Worm (Caenorhabditis elegans) whole organism, midembryonic: Measurements from ENCODE around the gene srj-52.

Experiments
- T22C8.4 ChIP-seq: fragments of 200-800 bp; sonication (Bioruptor generic); IDR thresholded peaks from 2 replicates; pipeline ENCODE4 v1.3.6; 2022; ENCODE audit warnings: missing genetic modification characterization, missing compliant biosample characterization
- cog-1 ChIP-seq: sonication (generic microtip); optimal IDR thresholded peaks from 2 replicates; lab custom pipeline; 2016; ENCODE audit warnings: missing genetic modification characterization, missing compliant biosample characterization
- flt-1 ChIP-seq: fragments of 200-800 bp; sonication (Bioruptor generic); IDR thresholded peaks from 2 replicates; pipeline ENCODE4 v1.3.6; 2022; ENCODE audit warnings: missing genetic modification characterization, missing compliant biosample characterization
- klf-2 ChIP-seq: fragments of 200-800 bp; sonication (Bioruptor generic); conservative IDR thresholded peaks from 2 replicates; pipeline ENCODE4 v1.3.6; 2022; ENCODE audit warnings: missing genetic modification reagents, missing genetic modification characterization, missing compliant biosample characterization
- med-1 ChIP-seq: sonication (generic microtip); optimal IDR thresholded peaks from 2 replicates; lab custom pipeline; 2017; ENCODE audit warnings: missing genetic modification characterization, mild to moderate bottlenecking, missing compliant biosample characterization, antibody characterized with exemption, missing genetic modification reagents; ENCODE audit not compliant: insufficient read depth
- ref-1 ChIP-seq: fragments of 200-800 bp; sonication (Bioruptor generic); conservative IDR thresholded peaks from 2 replicates; pipeline ENCODE4 v1.3.6; 2022; ENCODE audit warnings: missing genetic modification reagents, missing genetic modification characterization, missing compliant biosample characterization
- tab-1 ChIP-seq: fragments of 200-800 bp; sonication (Bioruptor generic); IDR thresholded peaks from 2 replicates; pipeline ENCODE4 v1.3.6; 2022; ENCODE audit warnings: missing genetic modification characterization, missing compliant biosample characterization
- ztf-23 ChIP-seq: fragments of 200-800 bp; sonication (Bioruptor generic); IDR thresholded peaks from 2 replicates; pipeline ENCODE4 v1.3.6; 2022; ENCODE audit warnings: missing genetic modification reagents, missing genetic modification characterization, missing compliant biosample characterization
- ztf-29 ChIP-seq: fragments of 200-800 bp; sonication (Bioruptor generic); IDR thresholded peaks from 2 replicates; pipeline ENCODE4 v1.3.6; 2022; ENCODE audit warnings: missing genetic modification reagents, missing genetic modification characterization, missing compliant biosample characterization

Gene srj-52

ce11 chrV:727484-728351 is 31.9 kb upstream of the srj-52 start, which contains the start of the genes icl-1 and srh-2:
icl-1 (minus strand) TSS chrV:728004.
srh-2 (plus strand) TSS chrV:728301.
- no peak for TF ChIP-seq ztf-23 (GFP tag; lab: Robert Waterston, UW)
- no peak for TF ChIP-seq ref-1
- TF ChIP-seq flt-1: no peak
- TF ChIP-seq med-1 (GFP tag; lab: Kevin White, UChicago): no peak
- no peak for TF ChIP-seq tab-1 (GFP tag; lab: Robert Waterston, UW)

DNA sequence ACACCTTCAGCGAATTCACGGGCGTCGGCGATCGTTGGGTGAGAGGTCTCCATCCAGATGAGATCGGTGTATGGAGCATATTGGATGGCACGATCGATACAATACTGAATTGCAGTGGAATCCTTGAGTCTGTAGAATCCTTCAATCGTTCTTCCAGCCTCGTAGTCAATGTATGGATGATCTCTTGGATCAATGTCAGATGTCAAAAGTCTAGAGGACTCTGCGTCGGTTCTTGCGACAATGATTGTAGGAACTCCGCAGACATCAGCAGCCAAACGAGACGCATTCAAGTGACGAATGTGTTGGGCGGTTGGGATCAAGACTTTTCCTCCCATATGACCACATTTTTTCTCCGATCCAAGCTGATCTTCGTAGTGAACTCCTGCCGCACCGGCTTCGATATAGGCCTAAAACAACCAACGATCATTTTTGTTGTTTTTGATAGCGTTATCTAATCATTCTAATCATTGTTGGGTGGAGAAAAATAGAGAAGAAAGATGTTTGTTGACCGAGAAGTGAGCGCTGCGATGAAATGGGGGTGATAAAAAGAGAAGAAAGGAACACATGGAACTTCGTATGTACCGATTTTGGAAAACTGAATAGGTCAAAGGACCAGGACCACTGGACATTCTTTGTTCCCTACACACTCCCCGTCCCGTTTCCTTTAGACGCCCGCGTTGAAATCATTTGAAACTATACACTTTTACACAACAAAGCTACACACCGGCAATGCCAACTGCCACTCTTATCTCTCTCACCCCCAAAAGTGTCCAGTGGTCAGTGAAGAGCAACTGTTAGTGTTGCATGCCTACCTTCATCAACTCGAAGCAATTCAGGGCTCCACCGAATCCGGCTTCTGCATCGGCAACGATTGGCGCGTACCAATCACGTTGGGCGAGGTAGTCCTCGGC is 31.0 kb upstream of the srj-52 start:
- TF ChIP-seq ref-1 (no peak), klf-2 (GFP tag; lab: Robert Waterston, UW) (no peak), flt-1 (no peak), tab-1 (GFP tag; lab: Robert Waterston, UW) (no peak), med-1 (GFP tag; lab: Kevin White, UChicago) (no peak), cog-1 (no peak), ztf-29 (GFP tag; lab: Robert Waterston, UW) (no peak), T22C8.4 (GFP tag; lab: Robert Waterston, UW) (no peak), ztf-23 (GFP tag; lab: Robert Waterston, UW) (no peak)

DNA sequence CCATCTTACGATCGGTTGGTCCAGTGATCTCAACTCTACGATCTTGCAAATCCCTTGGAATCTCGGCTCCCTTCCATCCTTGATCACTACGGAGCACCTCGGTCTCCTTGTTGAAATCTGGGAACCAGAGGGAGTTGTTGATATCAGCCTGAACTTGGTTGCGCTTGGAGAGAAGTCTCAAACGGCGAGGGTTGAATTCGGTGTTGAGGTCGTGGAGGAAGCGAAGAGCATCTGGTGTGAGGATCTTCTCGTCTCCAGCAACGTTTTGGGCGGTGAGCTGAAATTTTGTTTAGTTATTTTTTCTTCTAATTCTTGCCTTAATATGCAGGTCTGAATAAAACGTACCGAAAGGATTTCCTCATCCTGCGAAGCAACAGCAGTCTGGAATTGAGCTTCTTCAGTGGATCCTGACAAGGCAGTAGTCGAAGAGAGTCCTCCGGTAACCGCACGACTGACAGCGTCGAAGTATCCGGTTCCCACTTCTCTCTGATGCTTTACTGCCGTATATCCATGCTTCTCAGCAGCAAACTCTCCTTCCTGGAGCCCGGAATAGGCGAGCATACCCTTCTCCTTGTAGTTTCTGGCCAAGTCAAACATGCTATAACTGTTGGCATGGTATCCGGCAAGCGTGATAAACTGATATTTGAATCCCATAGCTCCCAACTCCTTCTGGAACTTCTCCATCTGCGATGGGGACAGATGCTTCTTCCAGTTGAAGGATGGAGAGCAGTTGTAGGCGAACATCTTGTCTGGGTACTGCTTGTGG is 30.2 kb upstream of the srj-52 start:
- no peak for TF ChIP-seq ref-1
- TF ChIP-seq tab-1 (GFP tag; lab: Robert Waterston, UW): no peak
- no peak for TF ChIP-seq ztf-29 (GFP tag; lab: Robert Waterston, UW)
- TF ChIP-seq flt-1: no peak
- no peak for TF ChIP-seq T22C8.4 (GFP tag; lab: Robert Waterston, UW)
- no peak for TF ChIP-seq klf-2 (GFP tag; lab: Robert Waterston, UW)
- no peak for TF ChIP-seq med-1 (GFP tag; lab: Kevin White, UChicago)
- TF ChIP-seq ztf-23 (GFP tag; lab: Robert Waterston, UW): no peak
- no peak for TF ChIP-seq cog-1

DNA sequence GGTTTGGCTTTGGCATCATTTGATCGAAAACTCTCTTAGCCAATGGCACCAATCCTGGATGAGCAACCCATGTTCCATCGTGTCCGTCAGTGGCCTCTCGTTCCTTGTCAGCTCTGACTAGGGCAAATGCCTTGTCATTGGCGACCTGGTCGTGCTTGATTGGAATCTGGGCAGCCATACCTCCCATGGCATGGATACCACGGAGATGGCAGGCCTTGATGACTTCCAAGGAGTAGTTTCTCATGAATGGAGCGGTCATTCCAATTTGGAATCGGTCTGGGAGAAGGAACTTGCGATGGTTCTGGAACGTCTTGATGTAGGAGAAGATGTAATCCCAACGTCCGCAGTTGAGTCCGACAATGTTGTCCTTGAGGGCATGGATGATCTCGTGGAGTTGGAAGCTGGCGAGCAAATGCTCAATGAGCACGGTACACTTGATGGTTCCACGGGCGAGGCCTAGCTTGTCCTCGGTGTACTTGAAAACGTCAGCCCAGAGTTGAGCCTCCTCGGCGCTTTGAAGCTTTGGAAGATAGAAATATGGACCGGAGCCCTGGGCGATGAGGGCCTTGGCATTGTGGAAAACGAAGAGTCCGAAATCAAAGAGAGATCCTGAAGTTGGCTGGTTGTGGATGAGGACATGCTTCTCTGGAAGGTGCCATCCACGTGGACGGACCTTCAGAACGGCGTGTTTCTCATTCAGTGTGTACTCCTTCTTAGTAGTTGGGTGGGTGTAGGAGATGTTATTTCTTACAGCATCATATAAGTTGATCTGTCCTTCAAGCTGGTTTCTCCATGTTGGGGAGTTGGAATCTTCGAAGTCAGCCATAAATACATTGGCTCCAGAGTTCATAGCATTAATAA is 29.4 kb upstream of the srj-52 start:
- no peak for TF ChIP-seq cog-1
- 0 out of 2 replicates have a peak, but pooled peaks have one; percentile 45 for TF ChIP-seq flt-1

DNA sequence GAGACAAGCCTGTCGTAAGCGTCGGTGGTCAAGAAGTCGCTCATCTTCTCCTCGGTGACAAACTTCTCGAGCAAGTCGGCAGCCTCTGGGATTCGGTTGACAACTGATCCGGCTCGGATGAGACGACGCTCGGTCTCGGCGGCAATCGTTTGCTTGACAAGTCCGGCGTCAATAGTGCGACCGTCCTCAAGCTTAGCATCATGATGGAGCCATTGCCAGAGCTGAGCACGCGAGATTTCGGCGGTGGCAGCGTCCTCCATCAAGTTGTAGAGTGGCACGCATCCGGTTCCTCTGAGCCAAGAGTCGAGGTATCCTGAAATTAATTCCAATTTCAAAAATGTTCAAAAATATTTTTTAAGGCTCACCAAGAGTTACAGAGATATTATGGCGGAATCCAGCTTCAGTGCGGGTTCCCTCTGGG is 28.7 kb upstream of the srj-52 start:
- TF ChIP-seq med-1 (GFP tag; lab: Kevin White, UChicago): no peak

ce11 chrV:723895-724352 is 28.1 kb upstream of the srj-52 start, which contains the start of gene fbxb-72:
fbxb-72 (minus strand) TSS chrV:723952.
- TF ChIP-seq flt-1 (peak; percentile 51; the same call in 1 of the 2 replicates), ztf-29 (GFP tag; lab: Robert Waterston, UW) (no peak)

DNA sequence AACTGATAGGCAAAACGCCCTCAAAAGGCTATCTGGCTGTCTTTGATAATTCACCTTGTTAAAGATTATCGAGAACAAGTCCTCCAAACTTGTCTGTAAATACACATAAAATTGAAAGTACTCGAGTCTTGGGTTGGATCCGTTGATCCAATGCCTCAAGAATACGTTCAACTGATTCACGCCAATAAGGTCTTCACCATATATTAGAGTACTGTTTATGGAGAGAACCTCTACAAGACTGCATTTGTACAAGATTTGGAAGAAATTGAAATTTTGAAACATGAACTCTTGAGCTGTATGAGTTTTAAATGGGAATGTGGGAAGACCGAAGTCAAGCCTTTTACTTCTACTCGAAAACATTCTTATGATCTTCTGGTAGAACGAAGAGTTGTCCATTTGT is 27.1 kb upstream of the srj-52 start:
- TF ChIP-seq ref-1: no peak
- no peak for TF ChIP-seq T22C8.4 (GFP tag; lab: Robert Waterston, UW)
- TF ChIP-seq ztf-23 (GFP tag; lab: Robert Waterston, UW): no peak
- TF ChIP-seq flt-1: no peak
- no peak for TF ChIP-seq ztf-29 (GFP tag; lab: Robert Waterston, UW)
- no peak for TF ChIP-seq tab-1 (GFP tag; lab: Robert Waterston, UW)
- TF ChIP-seq med-1 (GFP tag; lab: Kevin White, UChicago): no peak
- no peak for TF ChIP-seq cog-1
- TF ChIP-seq klf-2 (GFP tag; lab: Robert Waterston, UW): no peak

ce11 chrV:719731-720130 is 23.9 kb upstream of the srj-52 start, which contains the start of gene srbc-40:
srbc-40 (minus strand) TSS chrV:719831.
- TF ChIP-seq ztf-29 (GFP tag; lab: Robert Waterston, UW) (no peak), med-1 (GFP tag; lab: Kevin White, UChicago) (no peak), flt-1 (no peak), T22C8.4 (GFP tag; lab: Robert Waterston, UW) (no peak), ztf-23 (GFP tag; lab: Robert Waterston, UW) (no peak), ref-1 (no peak), klf-2 (GFP tag; lab: Robert Waterston, UW) (no peak), cog-1 (no peak), tab-1 (GFP tag; lab: Robert Waterston, UW) (no peak)
